Fruit fly (Drosophila melanogaster) whole organism, prepupa: Measurements from ENCODE around the gene SerRS.

Source experiments
- Blimp-1 ChIP-seq: fragments of 200-800 bp; sonication (Bioruptor generic); optimal IDR thresholded peaks from 3 replicates; lab custom pipeline; 2017; ENCODE audit warnings: missing biosample characterization, missing genetic modification characterization, mild to moderate bottlenecking, moderate library complexity, missing genetic modification reagents
- CG34406 ChIP-seq: fragments of 200-800 bp; sonication (Bioruptor generic); optimal IDR thresholded peaks from 3 replicates; lab custom pipeline; 2016; ENCODE audit warnings: missing biosample characterization, missing genetic modification characterization
- CG6163 ChIP-seq: fragments of 200-800 bp; sonication (Bioruptor generic); IDR thresholded peaks from 3 replicates; pipeline ENCODE4 v1.3.6; 2022; ENCODE audit warnings: missing biosample characterization, missing genetic modification characterization
- CG6792 ChIP-seq: fragments of 200-800 bp; sonication (Bioruptor generic); optimal IDR thresholded peaks from 3 replicates; lab custom pipeline; 2016; ENCODE audit warnings: missing biosample characterization, missing genetic modification characterization
- CG6854 ChIP-seq: fragments of 200-800 bp; sonication (Bioruptor generic); optimal IDR thresholded peaks from 2 replicates; lab custom pipeline; 2017; ENCODE audit warnings: missing biosample characterization, mild to moderate bottlenecking, missing genetic modification characterization
- Eip75B ChIP-seq: fragments of 200-800 bp; sonication (Bioruptor generic); optimal IDR thresholded peaks from 3 replicates; lab custom pipeline; 2016; ENCODE audit warnings: missing biosample characterization, missing genetic modification characterization
- Eip78C ChIP-seq: fragments of 200-800 bp; sonication (Bioruptor generic); peaks from one replicate; lab custom pipeline; 2016; ENCODE audit warnings: missing biosample characterization, missing genetic modification characterization
- Ets96B ChIP-seq: fragments of 200-800 bp; optimal IDR thresholded peaks from 2 replicates; lab custom pipeline; 2019; ENCODE audit warnings: missing biosample characterization, mild to moderate bottlenecking, missing genetic modification characterization, moderate library complexity
- Gug ChIP-seq: fragments of 200-800 bp; sonication (Bioruptor generic); IDR thresholded peaks from 2 replicates; pipeline ENCODE4 v1.3.6; 2022; ENCODE audit warnings: missing biosample characterization, missing genetic modification characterization
- OdsH ChIP-seq: fragments of 200-800 bp; sonication (Bioruptor generic); optimal IDR thresholded peaks from 3 replicates; lab custom pipeline; 2016; ENCODE audit warnings: missing biosample characterization, missing genetic modification characterization
- eg ChIP-seq: fragments of 200-800 bp; sonication (Bioruptor generic); IDR thresholded peaks from 3 replicates; pipeline ENCODE4 v1.3.6; 2022; ENCODE audit warnings: missing biosample characterization, missing genetic modification characterization
- salr ChIP-seq, 2 experiments: fragments of 200-800 bp; sonication (Bioruptor generic); optimal IDR thresholded peaks; 3 replicates each; lab custom pipeline; 2016 to 2018; ENCODE audit warnings: missing biosample characterization in 2 of 2, missing genetic modification characterization in 2 of 2, mild to moderate bottlenecking in 1 of 2
- svp ChIP-seq: fragments of 200-800 bp; sonication (Bioruptor generic); peaks from one replicate; lab custom pipeline; 2016; ENCODE audit warnings: missing biosample characterization, missing genetic modification characterization

DNA sequence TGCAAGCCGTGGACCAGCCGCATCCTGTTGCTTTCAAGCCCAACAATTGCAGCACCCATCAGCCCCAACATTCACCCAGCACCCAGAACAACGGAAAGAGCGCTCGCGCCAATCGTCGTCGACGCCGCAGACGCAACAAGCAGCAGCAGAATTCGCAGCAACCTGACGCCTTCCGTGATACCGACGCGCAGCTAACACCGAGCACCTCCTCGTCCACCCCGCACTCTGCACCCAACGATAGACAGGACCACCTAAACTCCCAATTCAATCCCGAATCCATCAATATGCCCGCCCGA, 22.4 kb upstream of the SerRS start:
- TF ChIP-seq Gug (GFP tag; lab: Robert Waterston, UW) (no peak), Ets96B (tag; lab: Kevin White, UChicago) (no peak), Eip78C (no peak), CG34406 (GFP tag; lab: Kevin White, UChicago) (no peak), CG6854 (no peak), CG6163 (no peak), CG6792 (GFP tag; lab: Kevin White, UChicago) (no peak), Blimp-1 (no peak), salr (GFP tag; optimal IDR thresholded peaks at IDR 0.05; lab: Kevin White, UChicago) (no peak), OdsH (GFP tag; lab: Kevin White, UChicago) (no peak), Eip75B (GFP tag; lab: Kevin White, UChicago) (no peak), svp (GFP tag; lab: Kevin White, UChicago) (no peak), eg (GFP tag; lab: Robert Waterston, UW) (no peak)
